Fruit fly (Drosophila melanogaster): ENCODE results near the gene CG10561.

- TF ChIP-seq Gug (GFP tag; IDR thresholded peaks at IDR 0.05) (no peak), CG6689 (GFP tag; IDR thresholded peaks at IDR 0.05) (no peak), CTCF (GFP tag; optimal IDR thresholded peaks at IDR 0.05) (no peak), Deaf1 (tag; optimal IDR thresholded peaks at IDR 0.05) (peak; percentile 48), wek (GFP tag; optimal IDR thresholded peaks at IDR 0.05) (no peak), CG31388 (GFP tag; optimal IDR thresholded peaks at IDR 0.05) (no peak), onecut (GFP tag; IDR thresholded peaks at IDR 0.05) (no peak), chn (GFP tag; optimal IDR thresholded peaks at IDR 0.05) (peak; percentile 19), CG15269 (tag; optimal IDR thresholded peaks at IDR 0.05) (peak; percentile 51), gfzf (GFP tag; optimal IDR thresholded peaks at IDR 0.05) (no peak), CG31224 (GFP tag; IDR thresholded peaks at IDR 0.05) (no peak), CG6175 (GFP tag; IDR thresholded peaks at IDR 0.05) (no peak)
Observed at dm6 chr2L:19134814-19135523, 20.8 kb downstream of the CG10561 start, which contains the start of gene Polr1D.

Data from whole organism, embryonic.